Worm (Caenorhabditis elegans): ENCODE results near the gene oatr-1.

The oatr-1 gene

DNA sequence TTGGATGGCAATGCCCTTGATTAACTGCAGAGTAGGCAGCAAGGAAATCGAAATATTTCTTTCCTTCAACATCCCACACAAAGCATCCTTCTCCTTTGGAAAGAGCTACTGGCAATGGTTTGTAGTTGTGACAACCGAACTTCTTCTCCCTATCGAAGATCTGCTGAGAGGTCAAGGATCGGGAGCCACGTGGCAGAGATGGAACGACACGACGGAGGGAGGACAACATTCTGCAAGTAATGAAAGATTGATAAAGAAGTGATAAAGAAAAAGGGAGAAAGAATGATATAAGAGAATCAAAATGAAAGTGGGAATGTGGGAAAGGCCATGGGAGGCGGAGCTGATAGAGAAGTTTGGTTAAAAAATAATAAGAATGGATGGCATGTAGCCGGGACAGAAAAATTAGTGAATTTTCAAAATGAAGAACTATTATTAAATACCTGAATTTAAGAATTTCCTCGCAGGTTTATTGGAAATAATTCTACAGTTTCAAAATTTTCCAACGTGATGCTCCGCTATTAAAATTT is at the start of gene oatr-1:
Gene oatr-1, minus strand, starts transcription at position 477 of the 527 bp plus-strand sequence.
- TF ChIP-seq mep-1 (tag; optimal IDR thresholded peaks at IDR 0.05) (no peak), snpc-4 (tag; optimal IDR thresholded peaks at IDR 0.05) (no peak), unc-120 (tag; optimal IDR thresholded peaks at IDR 0.05; ENCODE audit: poor library complexity, severe bottlenecking) (no peak), elt-3 (tag; optimal IDR thresholded peaks at IDR 0.05) (no peak), blmp-1 (tag; optimal IDR thresholded peaks at IDR 0.05) (no peak), nhr-237 (tag; optimal IDR thresholded peaks at IDR 0.05) (no peak), mab-5 (tag; optimal IDR thresholded peaks at IDR 0.05) (no peak), pha-4 (tag; optimal IDR thresholded peaks at IDR 0.05) (no peak), hlh-1 (tag; optimal IDR thresholded peaks at IDR 0.05) (no peak), sptf-1 (tag; optimal IDR thresholded peaks at IDR 0.05) (no peak), elt-1 (tag; optimal IDR thresholded peaks at IDR 0.05; ENCODE audit: borderline replicate concordance, insufficient read depth) (no peak), flh-1 (GFP tag; optimal IDR thresholded peaks at IDR 0.05) (no peak), nhr-28 (tag; optimal IDR thresholded peaks at IDR 0.05) (no peak), nhr-2 (tag; optimal IDR thresholded peaks at IDR 0.05) (no peak), ham-2 (GFP tag; optimal IDR thresholded peaks at IDR 0.05) (no peak), nhr-12 (tag; optimal IDR thresholded peaks at IDR 0.05) (no peak), unc-39 (tag; optimal IDR thresholded peaks at IDR 0.05) (no peak), ces-1 (GFP tag; optimal IDR thresholded peaks at IDR 0.05) (no peak), ceh-43 (GFP tag; optimal IDR thresholded peaks at IDR 0.05) (no peak), ztf-11 (tag; optimal IDR thresholded peaks at IDR 0.05) (no peak)

DNA sequence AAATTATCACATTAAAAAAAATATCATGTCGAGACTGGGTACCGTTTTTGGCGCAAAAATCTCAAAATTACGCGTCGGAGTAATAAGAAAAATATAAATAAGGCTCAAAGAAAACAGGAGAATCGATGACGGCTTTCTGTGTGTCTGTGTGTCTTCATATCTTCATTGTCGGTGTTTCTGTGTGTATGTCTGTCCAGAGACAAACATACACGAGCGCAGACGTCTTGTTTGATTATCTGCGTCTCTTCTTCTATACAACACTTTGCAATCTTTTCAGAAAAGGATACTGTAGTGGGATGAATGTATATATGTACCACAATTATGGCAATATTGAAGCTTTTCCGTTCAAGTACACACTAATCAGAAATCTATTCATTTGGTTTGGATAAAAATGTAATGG is 48.4 kb upstream of the oatr-1 start, which contains the start of gene C05D11.13:
Gene C05D11.13, minus strand, starts transcription at position 252 of the 400 bp plus-strand sequence.
- TF ChIP-seq unc-120 (tag; optimal IDR thresholded peaks at IDR 0.05; ENCODE audit: poor library complexity, severe bottlenecking) = peak; percentile 37
- peak; percentile 10 for TF ChIP-seq ham-2 (GFP tag; optimal IDR thresholded peaks at IDR 0.05)
- TF ChIP-seq M03D4.4 (tag; optimal IDR thresholded peaks at IDR 0.05) = peak; percentile 17
- no peak for TF ChIP-seq ceh-39 (tag; optimal IDR thresholded peaks at IDR 0.05)
- TF ChIP-seq mls-2 (tag; optimal IDR thresholded peaks at IDR 0.05) = peak; percentile 3
- TF ChIP-seq pha-4 (tag; optimal IDR thresholded peaks at IDR 0.05) = peak; percentile 68
- no peak for TF ChIP-seq blmp-1 (tag; optimal IDR thresholded peaks at IDR 0.05)
- TF ChIP-seq lsy-2 (tag; optimal IDR thresholded peaks at IDR 0.05) = peak; percentile 43

ce11 chrIII:6442305-6443125 is 46.5 kb upstream of the oatr-1 start, which contains the start of gene mel-32:
Gene mel-32 (minus strand): TSS chrIII:6443000.
- TF ChIP-seq elt-3 (tag; optimal IDR thresholded peaks at IDR 0.05) = no peak
- TF ChIP-seq sptf-1 (tag; optimal IDR thresholded peaks at IDR 0.05) = no peak
- TF ChIP-seq bed-3 (GFP tag; optimal IDR thresholded peaks at IDR 0.05) = no peak
- no peak for TF ChIP-seq ces-1 (GFP tag; optimal IDR thresholded peaks at IDR 0.05)
- no peak for TF ChIP-seq tbx-8 (GFP tag; optimal IDR thresholded peaks at IDR 0.05)
- no peak for TF ChIP-seq M03D4.4 (tag; optimal IDR thresholded peaks at IDR 0.05)
- TF ChIP-seq flh-1 (GFP tag; optimal IDR thresholded peaks at IDR 0.05) = no peak
- no peak for TF ChIP-seq zip-8 (tag; optimal IDR thresholded peaks at IDR 0.05)
- no peak for TF ChIP-seq elt-1 (tag; optimal IDR thresholded peaks at IDR 0.05; ENCODE audit: borderline replicate concordance, insufficient read depth)
- no peak for TF ChIP-seq ceh-43 (GFP tag; optimal IDR thresholded peaks at IDR 0.05)
- TF ChIP-seq cnd-1 (tag; optimal IDR thresholded peaks at IDR 0.05) = no peak
- no peak for TF ChIP-seq ztf-11 (tag; optimal IDR thresholded peaks at IDR 0.05)

DNA sequence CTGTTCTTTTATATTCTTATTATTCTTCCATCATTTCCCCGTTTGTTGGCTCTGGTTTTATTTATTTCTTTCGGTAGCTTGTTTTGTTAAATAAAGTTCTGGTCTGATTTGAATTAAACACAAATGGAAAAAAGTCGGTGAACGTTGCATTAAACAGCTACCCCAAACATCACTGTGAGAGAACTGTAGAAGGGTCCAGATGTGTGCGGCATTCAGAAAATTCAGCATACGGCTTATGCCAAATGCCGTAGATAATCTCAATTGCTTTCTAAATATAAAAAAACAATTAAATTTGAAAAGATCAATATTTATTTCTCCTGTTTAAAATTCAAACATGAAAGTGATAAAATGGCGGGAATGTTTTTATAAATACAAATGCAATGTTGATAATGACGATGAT is 43.9 kb upstream of the oatr-1 start:
- TF ChIP-seq drap-1 (GFP tag; optimal IDR thresholded peaks at IDR 0.05) (no peak), blmp-1 (tag; optimal IDR thresholded peaks at IDR 0.05) (no peak), nhr-237 (tag; optimal IDR thresholded peaks at IDR 0.05) (no peak), zip-8 (tag; optimal IDR thresholded peaks at IDR 0.05) (no peak), mls-2 (tag; optimal IDR thresholded peaks at IDR 0.05) (no peak), nhr-28 (tag; optimal IDR thresholded peaks at IDR 0.05) (no peak), ceh-39 (tag; optimal IDR thresholded peaks at IDR 0.05) (no peak), lsy-2 (tag; optimal IDR thresholded peaks at IDR 0.05) (no peak), snpc-4 (tag; optimal IDR thresholded peaks at IDR 0.05) (no peak), ceh-83 (GFP tag; optimal IDR thresholded peaks at IDR 0.05) (no peak), lin-13 (tag; optimal IDR thresholded peaks at IDR 0.05) (no peak), nhr-2 (tag; optimal IDR thresholded peaks at IDR 0.05) (no peak), mab-5 (tag; optimal IDR thresholded peaks at IDR 0.05) (no peak), ztf-11 (tag; optimal IDR thresholded peaks at IDR 0.05) (no peak), ces-1 (GFP tag; optimal IDR thresholded peaks at IDR 0.05) (no peak), bed-3 (GFP tag; optimal IDR thresholded peaks at IDR 0.05) (no peak), unc-120 (tag; optimal IDR thresholded peaks at IDR 0.05; ENCODE audit: poor library complexity, severe bottlenecking) (no peak)
